Worm (Caenorhabditis elegans): ENCODE measurements around the gene srg-30.

srg-30 gene

ce11 chrV:6751493-6752100, 33.5 kb upstream of the srg-30 start:
- TF ChIP-seq hmbx-1 (tag; optimal IDR thresholded peaks at IDR 0.05) (no peak), tbx-37 (GFP tag; conservative IDR thresholded peaks at IDR 0.05) (no peak), ets-7 (tag; optimal IDR thresholded peaks at IDR 0.05) (no peak), scrt-1 (GFP tag; IDR thresholded peaks at IDR 0.05) (no peak), sea-1 (GFP tag; conservative IDR thresholded peaks at IDR 0.05) (no peak), hmg-4 (GFP tag; optimal IDR thresholded peaks at IDR 0.05) (no peak), hnd-1 (tag; optimal IDR thresholded peaks at IDR 0.05) (no peak), F13C5.2 (tag; optimal IDR thresholded peaks at IDR 0.05) (no peak), ama-1 (optimal IDR thresholded peaks at IDR 0.05) (no peak), ceh-36 (tag; optimal IDR thresholded peaks at IDR 0.05) (no peak)

ce11 chrV:6744774-6745173, 26.6 kb upstream of the srg-30 start, which contains the start of gene T25F10.3:
Gene T25F10.3, plus strand, starts transcription at chrV:6745081.
- no peak for TF ChIP-seq hmg-4 (GFP tag; optimal IDR thresholded peaks at IDR 0.05)
- TF ChIP-seq sea-1 (GFP tag; conservative IDR thresholded peaks at IDR 0.05) = no peak
- TF ChIP-seq ceh-13 (GFP tag; optimal IDR thresholded peaks at IDR 0.05) = no peak
- TF ChIP-seq hmbx-1 (tag; optimal IDR thresholded peaks at IDR 0.05) = no peak
- TF ChIP-seq tra-4 (tag; optimal IDR thresholded peaks at IDR 0.05) = no peak
- TF ChIP-seq scrt-1 (GFP tag; IDR thresholded peaks at IDR 0.05) = no peak
- no peak for TF ChIP-seq flt-1 (GFP tag; IDR thresholded peaks at IDR 0.05)
- TF ChIP-seq ets-7 (tag; optimal IDR thresholded peaks at IDR 0.05) = no peak

- TF ChIP-seq hnd-1 (tag; optimal IDR thresholded peaks at IDR 0.05) (no peak), tra-4 (tag; optimal IDR thresholded peaks at IDR 0.05) (no peak), pes-1 (GFP tag; IDR thresholded peaks at IDR 0.05) (no peak), ceh-36 (tag; optimal IDR thresholded peaks at IDR 0.05) (no peak), tbx-11 (GFP tag; IDR thresholded peaks at IDR 0.05) (no peak), tbx-37 (GFP tag; conservative IDR thresholded peaks at IDR 0.05) (no peak), ets-7 (tag; optimal IDR thresholded peaks at IDR 0.05) (no peak), flt-1 (GFP tag; IDR thresholded peaks at IDR 0.05) (no peak), aly-1 (tag; optimal IDR thresholded peaks at IDR 0.05) (no peak), ama-1 (optimal IDR thresholded peaks at IDR 0.05) (no peak), B0310.2 (tag; optimal IDR thresholded peaks at IDR 0.05) (no peak), F13C5.2 (tag; optimal IDR thresholded peaks at IDR 0.05) (no peak), hmg-4 (GFP tag; optimal IDR thresholded peaks at IDR 0.05) (no peak), sea-1 (GFP tag; conservative IDR thresholded peaks at IDR 0.05) (no peak), ceh-13 (GFP tag; optimal IDR thresholded peaks at IDR 0.05) (no peak)
Observed at ce11 chrV:6736877-6737276, 18.7 kb upstream of the srg-30 start.

- TF ChIP-seq sea-1 (GFP tag; conservative IDR thresholded peaks at IDR 0.05) (no peak), ama-1 (optimal IDR thresholded peaks at IDR 0.05) (no peak), tbx-37 (GFP tag; conservative IDR thresholded peaks at IDR 0.05) (no peak), ets-7 (tag; optimal IDR thresholded peaks at IDR 0.05) (no peak)
Observed at ce11 chrV:6736108-6736507, 18.0 kb upstream of the srg-30 start.

ce11 chrV:6732995-6733394, 14.9 kb upstream of the srg-30 start, which contains the start of gene grl-8:
Gene grl-8, minus strand, starts transcription at chrV:6733095.
- no peak for TF ChIP-seq tbx-11 (GFP tag; IDR thresholded peaks at IDR 0.05)

- TF ChIP-seq ets-7 (tag; optimal IDR thresholded peaks at IDR 0.05) = no peak
- TF ChIP-seq sea-1 (GFP tag; conservative IDR thresholded peaks at IDR 0.05) = no peak
- no peak for TF ChIP-seq hmbx-1 (tag; optimal IDR thresholded peaks at IDR 0.05)
- TF ChIP-seq tbx-11 (GFP tag; IDR thresholded peaks at IDR 0.05) = no peak
- TF ChIP-seq tra-4 (tag; optimal IDR thresholded peaks at IDR 0.05) = no peak
Observed at ce11 chrV:6731594-6731993, 13.5 kb upstream of the srg-30 start, which contains the start of gene grl-9. Gene grl-9, minus strand, starts transcription at chrV:6731694.

ce11 chrV:6727222-6727621, 9.1 kb upstream of the srg-30 start, which contains the start of gene ZC487.1:
Gene ZC487.1, plus strand, starts transcription at chrV:6727522.
- TF ChIP-seq F13C5.2 (tag; optimal IDR thresholded peaks at IDR 0.05) (no peak), hnd-1 (tag; optimal IDR thresholded peaks at IDR 0.05) (no peak), ceh-36 (tag; optimal IDR thresholded peaks at IDR 0.05) (no peak), tra-4 (tag; optimal IDR thresholded peaks at IDR 0.05) (no peak), B0310.2 (tag; optimal IDR thresholded peaks at IDR 0.05) (no peak), ets-7 (tag; optimal IDR thresholded peaks at IDR 0.05) (no peak)

ce11 chrV:6726279-6726678, 8.1 kb upstream of the srg-30 start:
- TF ChIP-seq hmbx-1 (tag; optimal IDR thresholded peaks at IDR 0.05) (no peak), scrt-1 (GFP tag; IDR thresholded peaks at IDR 0.05) (no peak), hmg-4 (GFP tag; optimal IDR thresholded peaks at IDR 0.05) (no peak), ama-1 (optimal IDR thresholded peaks at IDR 0.05) (no peak), ceh-36 (tag; optimal IDR thresholded peaks at IDR 0.05) (no peak), pes-1 (GFP tag; IDR thresholded peaks at IDR 0.05) (no peak), tra-4 (tag; optimal IDR thresholded peaks at IDR 0.05) (no peak), tbx-11 (GFP tag; IDR thresholded peaks at IDR 0.05) (no peak)

- no peak for TF ChIP-seq hnd-1 (tag; optimal IDR thresholded peaks at IDR 0.05)
- no peak for TF ChIP-seq tra-4 (tag; optimal IDR thresholded peaks at IDR 0.05)
- TF ChIP-seq tbx-11 (GFP tag; IDR thresholded peaks at IDR 0.05) = no peak
- no peak for TF ChIP-seq sea-1 (GFP tag; conservative IDR thresholded peaks at IDR 0.05)
- TF ChIP-seq pes-1 (GFP tag; IDR thresholded peaks at IDR 0.05) = no peak
Observed at ce11 chrV:6722378-6722777, 4.2 kb upstream of the srg-30 start, which contains the start of gene ZC487.2. Gene ZC487.2, minus strand, starts transcription at chrV:6722478.

Data from whole organism, early embryonic.